Worm (Caenorhabditis elegans): ENCODE data around the gene subs-4.

DNA sequence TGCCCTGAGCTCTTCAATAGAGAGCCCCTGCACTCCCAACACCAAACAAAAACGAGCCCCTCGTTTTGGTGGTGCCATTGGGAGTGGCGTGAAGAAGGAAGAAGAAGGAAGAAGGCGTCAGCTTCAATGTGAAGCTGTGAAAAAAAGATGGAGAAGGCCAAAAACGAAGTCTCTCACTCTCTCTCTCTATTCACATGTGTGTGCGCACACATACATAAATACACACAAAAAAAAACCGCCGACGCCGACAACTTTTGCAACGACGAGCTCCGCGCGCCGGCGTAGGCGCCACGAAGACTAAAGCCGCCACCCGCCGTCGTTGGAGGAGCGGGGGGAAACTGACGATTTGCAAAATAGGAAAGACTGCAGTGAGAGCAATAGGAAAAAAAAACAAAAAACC lies 46.0 kb upstream of the subs-4 start:
- no peak for TF ChIP-seq snpc-4 (tag; optimal IDR thresholded peaks at IDR 0.05)
- TF ChIP-seq lin-29 (GFP tag; IDR thresholded peaks at IDR 0.05), result no peak
- no peak for TF ChIP-seq nhr-11 (tag; optimal IDR thresholded peaks at IDR 0.05)
- TF ChIP-seq lim-7 (GFP tag; IDR thresholded peaks at IDR 0.05), result no peak
